Worm (Caenorhabditis elegans): Measurements from ENCODE around the gene C25F9.10.

- TF ChIP-seq dsc-1 (tag; optimal IDR thresholded peaks at IDR 0.05) (no peak), rnt-1 (tag; optimal IDR thresholded peaks at IDR 0.05) (no peak), unc-86 (tag; optimal IDR thresholded peaks at IDR 0.05) (no peak), unc-62 (GFP tag; optimal IDR thresholded peaks at IDR 0.05) (no peak), ama-1 (optimal IDR thresholded peaks at IDR 0.05) (no peak)
Observed at ce11 chrV:19416475-19416874, 10.9 kb downstream of the C25F9.10 start, which contains the start of the genes C25F9.4 and C25F9.9.
